Fruit fly (Drosophila melanogaster) whole organism, wandering third instar larva: ENCODE results near the gene Grip128.
A peak's percentile ranks its signal among the peaks of the same experiment; 100 is the strongest.

ENCODE experiments used
- Abd-B ChIP-seq: fragments of >200 bp; optimal IDR thresholded peaks from 2 replicates; lab custom pipeline; 2017; ENCODE audit warnings: missing biosample characterization, missing genetic modification characterization
- CrebA ChIP-seq: fragments of 200-800 bp; sonication (Bioruptor generic); optimal IDR thresholded peaks from 2 replicates; lab custom pipeline; 2016; ENCODE audit warnings: missing biosample characterization, mild to moderate bottlenecking, missing genetic modification characterization, borderline replicate concordance
- Dfd ChIP-seq: fragments of >200 bp; optimal IDR thresholded peaks from 2 replicates; lab custom pipeline; 2017; ENCODE audit warnings: missing biosample characterization, missing genetic modification characterization
- Dif ChIP-seq: fragments of 200-275, 200-300 bp; sonication (Bioruptor generic); optimal IDR thresholded peaks from 2 replicates; lab custom pipeline; 2018; ENCODE audit warnings: missing biosample characterization, missing genetic modification characterization; ENCODE audit not compliant: partially characterized antibody
- GATAd ChIP-seq: sonication (Bioruptor generic); optimal IDR thresholded peaks from 2 replicates; lab custom pipeline; 2016; ENCODE audit warnings: missing biosample characterization, missing genetic modification characterization
- HLH106 ChIP-seq: fragments of 200-800 bp; optimal IDR thresholded peaks from 3 replicates; lab custom pipeline; 2019; ENCODE audit warnings: missing biosample characterization, mild to moderate bottlenecking, missing genetic modification characterization, moderate library complexity
- Hnf4 ChIP-seq: fragments of 200-800 bp; sonication (Bioruptor generic); optimal IDR thresholded peaks from 2 replicates; lab custom pipeline; 2016; ENCODE audit warnings: missing biosample characterization, mild to moderate bottlenecking, missing genetic modification characterization
- Hr78 ChIP-seq: fragments of >200 bp; optimal IDR thresholded peaks from 2 replicates; lab custom pipeline; 2017; ENCODE audit warnings: missing biosample characterization, missing genetic modification characterization
- Hr83 ChIP-seq: fragments of 200-300 bp; sonication (Bioruptor generic); optimal IDR thresholded peaks from 2 replicates; lab custom pipeline; 2016; ENCODE audit warnings: missing biosample characterization, mild to moderate bottlenecking, missing genetic modification characterization, moderate library complexity; ENCODE audit not compliant: poor library complexity, severe bottlenecking
- Jra ChIP-seq: sonication (Bioruptor generic); optimal IDR thresholded peaks from 2 replicates; lab custom pipeline; 2016; ENCODE audit warnings: missing biosample characterization, missing genetic modification characterization
- OdsH ChIP-seq: fragments of 200-800 bp; sonication (Bioruptor generic); optimal IDR thresholded peaks from 2 replicates; lab custom pipeline; 2016; ENCODE audit warnings: missing biosample characterization, mild to moderate bottlenecking, missing genetic modification characterization
- Rel ChIP-seq, 2 experiments: fragments of 200-800 bp; sonication (Bioruptor generic) in 1 of 2; optimal IDR thresholded peaks; 2 replicates in 1 of 2; 3 replicates in 1 of 2; lab custom pipeline; 2016 to 2019; ENCODE audit warnings: mild to moderate bottlenecking in 2 of 2, missing biosample characterization in 2 of 2, missing genetic modification characterization in 2 of 2, moderate library complexity in 1 of 2
- Sp1 ChIP-seq: fragments of 200-800 bp; sonication (Bioruptor generic); optimal IDR thresholded peaks from 3 replicates; lab custom pipeline; 2019; ENCODE audit warnings: missing biosample characterization, mild to moderate bottlenecking, missing genetic modification characterization, moderate library complexity
- br ChIP-seq: fragments of 200-800 bp; sonication (Bioruptor generic); optimal IDR thresholded peaks from 2 replicates; lab custom pipeline; 2016; ENCODE audit warnings: missing biosample characterization, missing genetic modification characterization
- brk ChIP-seq: fragments of 200-800 bp; sonication (Bioruptor generic); optimal IDR thresholded peaks from 2 replicates; lab custom pipeline; 2016; ENCODE audit warnings: missing biosample characterization, mild to moderate bottlenecking, missing genetic modification characterization
- dl ChIP-seq, 2 experiments: fragments of 175-275, 200-275 bp in 1 of 2; fragments of 200-275 bp in 1 of 2; sonication (Bioruptor generic); optimal IDR thresholded peaks; lab custom pipeline; 2018; ENCODE audit warnings: mild to moderate bottlenecking in 2 of 2, missing biosample characterization in 2 of 2, missing genetic modification characterization in 2 of 2, moderate library complexity in 2 of 2; ENCODE audit not compliant: partially characterized antibody in 2 of 2, insufficient read depth in 1 of 2
- dmrt93B ChIP-seq: fragments of 200-800 bp; sonication (Bioruptor generic); optimal IDR thresholded peaks from 2 replicates; lab custom pipeline; 2018; ENCODE audit warnings: missing biosample characterization, mild to moderate bottlenecking, missing genetic modification characterization
- dsf ChIP-seq: sonication (Bioruptor generic); optimal IDR thresholded peaks from 2 replicates; lab custom pipeline; 2016; ENCODE audit warnings: missing biosample characterization, missing genetic modification characterization, borderline replicate concordance
- ey ChIP-seq: fragments of 200-800 bp; sonication (Bioruptor generic); optimal IDR thresholded peaks from 2 replicates; lab custom pipeline; 2016; ENCODE audit warnings: missing biosample characterization, missing genetic modification characterization
- foxo ChIP-seq, 2 experiments: fragments of 200-800 bp; sonication (Bioruptor generic); optimal IDR thresholded peaks; 2 replicates in 1 of 2; 3 replicates in 1 of 2; lab custom pipeline; 2016 to 2017; ENCODE audit warnings: missing biosample characterization in 2 of 2, missing genetic modification characterization in 2 of 2
- fru ChIP-seq: fragments of 200-800 bp; sonication (Bioruptor generic); optimal IDR thresholded peaks from 3 replicates; lab custom pipeline; 2016; ENCODE audit warnings: missing biosample characterization, mild to moderate bottlenecking, missing genetic modification characterization
- h ChIP-seq: fragments of 200-800 bp; sonication (Bioruptor generic); optimal IDR thresholded peaks from 3 replicates; lab custom pipeline; 2016; ENCODE audit warnings: missing biosample characterization, mild to moderate bottlenecking, missing genetic modification characterization
- jim ChIP-seq: fragments of 175-275, 200-325 bp; sonication (Bioruptor generic); optimal IDR thresholded peaks from 2 replicates; lab custom pipeline; 2016; ENCODE audit warnings: missing biosample characterization, mild to moderate bottlenecking, missing genetic modification characterization
- lola ChIP-seq: fragments of >200 bp; optimal IDR thresholded peaks from 2 replicates; lab custom pipeline; 2017; ENCODE audit warnings: missing biosample characterization, missing genetic modification characterization
- psq ChIP-seq: fragments of 200-800 bp; sonication (Bioruptor generic); optimal IDR thresholded peaks from 3 replicates; lab custom pipeline; 2017; ENCODE audit warnings: missing biosample characterization, mild to moderate bottlenecking, missing genetic modification characterization, moderate library complexity
- rgr ChIP-seq: fragments of 200-800 bp; sonication (Bioruptor generic); optimal IDR thresholded peaks from 3 replicates; lab custom pipeline; 2016; ENCODE audit warnings: missing biosample characterization, mild to moderate bottlenecking, missing genetic modification characterization
- sage ChIP-seq: fragments of 200-800 bp; sonication (Bioruptor generic); optimal IDR thresholded peaks from 2 replicates; lab custom pipeline; 2016; ENCODE audit warnings: missing biosample characterization, mild to moderate bottlenecking, missing genetic modification characterization
- tai ChIP-seq: sonication (Bioruptor generic); optimal IDR thresholded peaks from 2 replicates; lab custom pipeline; 2016; ENCODE audit warnings: missing biosample characterization, missing genetic modification characterization
- usp ChIP-seq: fragments of >200 bp; optimal IDR thresholded peaks from 2 replicates; lab custom pipeline; 2017; ENCODE audit warnings: missing biosample characterization, missing genetic modification characterization

Gene Grip128

dm6 chrX:15498791-15499190, 26.9 kb upstream of the Grip128 start:
- no peak for TF ChIP-seq ey (GFP tag; lab: Kevin White, UChicago)
- TF ChIP-seq Hr78 (GFP tag; lab: Kevin White, UChicago), result no peak
- TF ChIP-seq Sp1, result peak; percentile 54
- TF ChIP-seq rgr, result peak; percentile 42
- TF ChIP-seq foxo (GFP tag; optimal IDR thresholded peaks at IDR 0.05; lab: Kevin White, UChicago), result peak in 1 of 2 experiments; percentile 26
- peak; percentile 45 for TF ChIP-seq Hnf4 (GFP tag; lab: Kevin White, UChicago)
- peak; percentile 66 for TF ChIP-seq Hr83 (GFP tag; lab: Kevin White, UChicago)
- no peak for TF ChIP-seq Rel (GFP tag; optimal IDR thresholded peaks at IDR 0.05; lab: Kevin White, UChicago)
- TF ChIP-seq Rel (tag; optimal IDR thresholded peaks at IDR 0.05; lab: Kevin White, UChicago), result peak; percentile 41
- peak; percentile 55 for TF ChIP-seq h
- peak; percentile 42 for TF ChIP-seq br (GFP tag; lab: Kevin White, UChicago)
- no peak for TF ChIP-seq Abd-B (GFP tag; lab: Kevin White, UChicago)
- peak; percentile 12 for TF ChIP-seq tai (GFP tag; lab: Kevin White, UChicago)
- no peak for TF ChIP-seq dl (GFP tag; optimal IDR thresholded peaks at IDR 0.05; lab: Kevin White, UChicago; ENCODE audit: insufficient read depth in 1 of 2, partially characterized antibody in 2 of 2)
- TF ChIP-seq CrebA, result no peak
- TF ChIP-seq OdsH, result no peak
- no peak for TF ChIP-seq usp (GFP tag; lab: Kevin White, UChicago)
- peak; percentile 12 for TF ChIP-seq fru (GFP tag; lab: Kevin White, UChicago)
- TF ChIP-seq Dif (GFP tag; lab: Kevin White, UChicago), result peak; percentile 57
- no peak for TF ChIP-seq psq (GFP tag; lab: Kevin White, UChicago)
- TF ChIP-seq HLH106 (tag; lab: Kevin White, UChicago), result peak; percentile 7
- TF ChIP-seq Jra (GFP tag; lab: Kevin White, UChicago), result no peak

- TF ChIP-seq sage (GFP tag; lab: Kevin White, UChicago) (no peak), h (peak; percentile 21), rgr (no peak), fru (GFP tag; lab: Kevin White, UChicago) (peak; percentile 18), Hr78 (GFP tag; lab: Kevin White, UChicago) (no peak), brk (GFP tag; lab: Kevin White, UChicago) (no peak), GATAd (GFP tag; lab: Kevin White, UChicago) (no peak), jim (GFP tag; lab: Kevin White, UChicago) (no peak), ey (GFP tag; lab: Kevin White, UChicago) (peak; percentile 14), Dfd (no peak), lola (no peak), Hnf4 (GFP tag; lab: Kevin White, UChicago) (no peak), dsf (GFP tag; lab: Kevin White, UChicago) (no peak)
These were observed 25.7 kb upstream of the Grip128 start for dm6 chrX:15497440-15498271.

dm6 chrX:15496651-15497409, 24.9 kb upstream of the Grip128 start:
- TF ChIP-seq Rel (GFP tag; optimal IDR thresholded peaks at IDR 0.05; lab: Kevin White, UChicago), result no peak
- peak; percentile 54 for TF ChIP-seq Rel (tag; optimal IDR thresholded peaks at IDR 0.05; lab: Kevin White, UChicago)
- no peak for TF ChIP-seq dmrt93B (GFP tag; lab: Kevin White, UChicago)
- TF ChIP-seq CrebA, result peak; percentile 1
